Worm (Caenorhabditis elegans): ENCODE measurements around the gene C50F4.9.

The C50F4.9 gene

ce11 chrV:9534621-9535020 lies 10.6 kb upstream of the C50F4.9 start, which contains the start of gene tag-329:
Gene tag-329 (plus strand): TSS chrV:9534921.
- TF ChIP-seq mls-2 (tag; optimal IDR thresholded peaks at IDR 0.05) = no peak
- no peak for TF ChIP-seq ceh-39 (tag; optimal IDR thresholded peaks at IDR 0.05)
- no peak for TF ChIP-seq flh-1 (GFP tag; optimal IDR thresholded peaks at IDR 0.05)
- TF ChIP-seq ham-2 (GFP tag; optimal IDR thresholded peaks at IDR 0.05) = no peak
- TF ChIP-seq unc-120 (tag; optimal IDR thresholded peaks at IDR 0.05; ENCODE audit: poor library complexity, severe bottlenecking) = no peak
- no peak for TF ChIP-seq nhr-12 (tag; optimal IDR thresholded peaks at IDR 0.05)
- TF ChIP-seq unc-39 (tag; optimal IDR thresholded peaks at IDR 0.05) = no peak
- TF ChIP-seq lin-13 (tag; optimal IDR thresholded peaks at IDR 0.05) = no peak
- no peak for TF ChIP-seq nhr-2 (tag; optimal IDR thresholded peaks at IDR 0.05)

- TF ChIP-seq nhr-237 (tag; optimal IDR thresholded peaks at IDR 0.05) (no peak), nhr-28 (tag; optimal IDR thresholded peaks at IDR 0.05) (no peak), unc-62 (GFP tag; optimal IDR thresholded peaks at IDR 0.05) (no peak), zip-8 (tag; optimal IDR thresholded peaks at IDR 0.05) (no peak), ceh-83 (GFP tag; optimal IDR thresholded peaks at IDR 0.05) (no peak), nhr-2 (tag; optimal IDR thresholded peaks at IDR 0.05) (no peak), elt-3 (tag; optimal IDR thresholded peaks at IDR 0.05) (no peak), pha-4 (tag; optimal IDR thresholded peaks at IDR 0.05) (no peak), ceh-39 (tag; optimal IDR thresholded peaks at IDR 0.05) (no peak), mls-2 (tag; optimal IDR thresholded peaks at IDR 0.05) (no peak)
Measured at ce11 chrV:9531477-9531876, 7.5 kb upstream of the C50F4.9 start, which contains the start of the genes C50F4.10 and pfk-1.2. Gene C50F4.10 (minus strand): TSS chrV:9531577. Gene pfk-1.2 (plus strand): TSS chrV:9531801.

ce11 chrV:9527984-9528383 lies 4.0 kb upstream of the C50F4.9 start:
- no peak for TF ChIP-seq nhr-28 (tag; optimal IDR thresholded peaks at IDR 0.05)

- TF ChIP-seq ceh-39 (tag; optimal IDR thresholded peaks at IDR 0.05) (no peak), pha-4 (tag; optimal IDR thresholded peaks at IDR 0.05) (no peak)
Measured at ce11 chrV:9527337-9527736, 3.3 kb upstream of the C50F4.9 start.

ce11 chrV:9526470-9526869 lies 2.5 kb upstream of the C50F4.9 start, which contains the start of gene C50F4.1:
Gene C50F4.1 (plus strand): TSS chrV:9526793.
- TF ChIP-seq mab-5 (tag; optimal IDR thresholded peaks at IDR 0.05) (no peak), nhr-2 (tag; optimal IDR thresholded peaks at IDR 0.05) (no peak), elt-3 (tag; optimal IDR thresholded peaks at IDR 0.05) (no peak), pha-4 (tag; optimal IDR thresholded peaks at IDR 0.05) (no peak), sem-2 (GFP tag; optimal IDR thresholded peaks at IDR 0.05) (no peak), nhr-237 (tag; optimal IDR thresholded peaks at IDR 0.05) (no peak), mls-2 (tag; optimal IDR thresholded peaks at IDR 0.05) (no peak), nhr-28 (tag; optimal IDR thresholded peaks at IDR 0.05) (no peak), elt-1 (tag; optimal IDR thresholded peaks at IDR 0.05; ENCODE audit: borderline replicate concordance, insufficient read depth) (no peak), snpc-4 (tag; optimal IDR thresholded peaks at IDR 0.05) (no peak), unc-39 (tag; optimal IDR thresholded peaks at IDR 0.05) (no peak), hlh-1 (tag; optimal IDR thresholded peaks at IDR 0.05) (no peak), ces-1 (GFP tag; optimal IDR thresholded peaks at IDR 0.05) (no peak), unc-62 (GFP tag; optimal IDR thresholded peaks at IDR 0.05) (no peak), ceh-83 (GFP tag; optimal IDR thresholded peaks at IDR 0.05) (no peak), mep-1 (tag; optimal IDR thresholded peaks at IDR 0.05) (no peak), tbx-8 (GFP tag; optimal IDR thresholded peaks at IDR 0.05) (no peak), drap-1 (GFP tag; optimal IDR thresholded peaks at IDR 0.05) (no peak), ztf-11 (tag; optimal IDR thresholded peaks at IDR 0.05) (no peak), nhr-12 (tag; optimal IDR thresholded peaks at IDR 0.05) (no peak)

- no peak for TF ChIP-seq ztf-11 (tag; optimal IDR thresholded peaks at IDR 0.05)
- TF ChIP-seq pha-4 (tag; optimal IDR thresholded peaks at IDR 0.05) = no peak
- no peak for TF ChIP-seq M03D4.4 (tag; optimal IDR thresholded peaks at IDR 0.05)
- TF ChIP-seq ham-2 (GFP tag; optimal IDR thresholded peaks at IDR 0.05) = no peak
- no peak for TF ChIP-seq lsy-2 (tag; optimal IDR thresholded peaks at IDR 0.05)
- TF ChIP-seq hlh-1 (tag; optimal IDR thresholded peaks at IDR 0.05) = no peak
- TF ChIP-seq ces-1 (GFP tag; optimal IDR thresholded peaks at IDR 0.05) = no peak
- TF ChIP-seq drap-1 (GFP tag; optimal IDR thresholded peaks at IDR 0.05) = no peak
- TF ChIP-seq nhr-2 (tag; optimal IDR thresholded peaks at IDR 0.05) = no peak
- TF ChIP-seq mls-2 (tag; optimal IDR thresholded peaks at IDR 0.05) = no peak
- no peak for TF ChIP-seq zip-8 (tag; optimal IDR thresholded peaks at IDR 0.05)
- TF ChIP-seq unc-62 (GFP tag; optimal IDR thresholded peaks at IDR 0.05) = no peak
- TF ChIP-seq nhr-237 (tag; optimal IDR thresholded peaks at IDR 0.05) = no peak
- TF ChIP-seq lin-13 (tag; optimal IDR thresholded peaks at IDR 0.05) = no peak
- TF ChIP-seq sem-2 (GFP tag; optimal IDR thresholded peaks at IDR 0.05) = no peak
Measured at ce11 chrV:9521697-9522096, 2.3 kb downstream of the C50F4.9 start.

Data from whole organism, mixed stage, embryonic.